Worm (Caenorhabditis elegans) whole organism, late embryonic: ENCODE measurements around the gene acs-20.

ENCODE experiments used
- K02D7.2 ChIP-seq: sonication (generic microtip); optimal IDR thresholded peaks from 2 replicates; lab custom pipeline; 2017; ENCODE audit warnings: mild to moderate bottlenecking, missing genetic modification characterization, missing compliant biosample characterization
- ama-1 ChIP-seq: fragments of 150-350 bp; optimal IDR thresholded peaks from 2 replicates; lab custom pipeline; 2014
- ceh-19 ChIP-seq: fragments of 200-800 bp; sonication (Bioruptor generic); optimal IDR thresholded peaks from 2 replicates; lab custom pipeline; 2018; ENCODE audit warnings: mild to moderate bottlenecking, missing genetic modification characterization, missing compliant biosample characterization
- ceh-2 ChIP-seq: sonication (generic microtip); optimal IDR thresholded peaks from 2 replicates; lab custom pipeline; 2016; ENCODE audit warnings: missing genotype, missing genetic modification characterization, missing compliant biosample characterization
- ceh-24 ChIP-seq: sonication (generic microtip); optimal IDR thresholded peaks from 2 replicates; lab custom pipeline; 2016; ENCODE audit warnings: mild to moderate bottlenecking, missing genetic modification characterization, missing compliant biosample characterization
- ceh-34 ChIP-seq: sonication (generic microtip); optimal IDR thresholded peaks from 2 replicates; lab custom pipeline; 2016; ENCODE audit warnings: mild to moderate bottlenecking, missing genetic modification characterization, missing compliant biosample characterization
- ceh-48 ChIP-seq: sonication (generic microtip); optimal IDR thresholded peaks from 2 replicates; lab custom pipeline; 2016; ENCODE audit warnings: missing genetic modification characterization, inconsistent platforms, missing compliant biosample characterization
- ceh-6 ChIP-seq: fragments of 200-800 bp; sonication (Bioruptor generic); optimal IDR thresholded peaks from 2 replicates; lab custom pipeline; 2018; ENCODE audit warnings: mild to moderate bottlenecking, missing genetic modification characterization, missing compliant biosample characterization
- ceh-9 ChIP-seq: sonication (generic microtip); optimal IDR thresholded peaks from 2 replicates; lab custom pipeline; 2016; ENCODE audit warnings: mild to moderate bottlenecking, missing genetic modification characterization, inconsistent platforms, missing compliant biosample characterization
- che-1 ChIP-seq: sonication (generic microtip); optimal IDR thresholded peaks from 2 replicates; lab custom pipeline; 2016; ENCODE audit warnings: mild to moderate bottlenecking, missing genetic modification characterization, missing compliant biosample characterization
- elt-2 ChIP-seq: sonication (generic microtip); optimal IDR thresholded peaks from 2 replicates; lab custom pipeline; 2016; ENCODE audit warnings: missing genetic modification reagents, missing genetic modification characterization, missing compliant biosample characterization
- elt-4 ChIP-seq: sonication (generic microtip); optimal IDR thresholded peaks from 2 replicates; lab custom pipeline; 2016; ENCODE audit warnings: missing genetic modification characterization, missing compliant biosample characterization
- ets-4 ChIP-seq: sonication (generic microtip); optimal IDR thresholded peaks from 2 replicates; lab custom pipeline; 2016; ENCODE audit warnings: missing genetic modification characterization, missing compliant biosample characterization
- eyg-1 ChIP-seq: sonication (generic microtip); optimal IDR thresholded peaks from 2 replicates; lab custom pipeline; 2016; ENCODE audit warnings: missing genotype, missing genetic modification characterization, missing compliant biosample characterization
- fax-1 ChIP-seq: sonication (generic microtip); optimal IDR thresholded peaks from 2 replicates; lab custom pipeline; 2016; ENCODE audit warnings: missing genotype, missing genetic modification characterization, missing compliant biosample characterization
- gmeb-2 ChIP-seq: sonication (generic microtip); optimal IDR thresholded peaks from 2 replicates; lab custom pipeline; 2016; ENCODE audit warnings: missing genetic modification characterization, inconsistent platforms, missing compliant biosample characterization
- hlh-6 ChIP-seq: sonication (generic microtip); optimal IDR thresholded peaks from 2 replicates; lab custom pipeline; 2016; ENCODE audit warnings: missing genotype, missing genetic modification characterization, missing compliant biosample characterization
- lim-6 ChIP-seq: sonication (generic microtip); optimal IDR thresholded peaks from 2 replicates; lab custom pipeline; 2016; ENCODE audit warnings: missing genetic modification characterization, missing compliant biosample characterization
- lin-11 ChIP-seq: fragments of 200-800 bp; sonication (Bioruptor generic); optimal IDR thresholded peaks from 2 replicates; lab custom pipeline; 2018; ENCODE audit warnings: mild to moderate bottlenecking, missing genetic modification characterization, missing compliant biosample characterization
- madf-2 ChIP-seq: sonication (generic microtip); optimal IDR thresholded peaks from 2 replicates; lab custom pipeline; 2017; ENCODE audit warnings: missing genetic modification characterization, missing compliant biosample characterization
- mec-3 ChIP-seq: sonication (generic microtip); optimal IDR thresholded peaks from 2 replicates; lab custom pipeline; 2016; ENCODE audit warnings: borderline replicate concordance, missing genetic modification characterization, missing compliant biosample characterization
- nhr-11 ChIP-seq: fragments of 150-350 bp; optimal IDR thresholded peaks from 2 replicates; lab custom pipeline; 2014; ENCODE audit warnings: missing biosample characterization, missing genetic modification characterization
- odd-2 ChIP-seq: sonication (generic microtip); optimal IDR thresholded peaks from 2 replicates; lab custom pipeline; 2017; ENCODE audit warnings: antibody characterized with exemption, mild to moderate bottlenecking, missing genetic modification characterization, missing compliant biosample characterization
- pax-1 ChIP-seq: fragments of 150-350 bp; optimal IDR thresholded peaks from 2 replicates; lab custom pipeline; 2014; ENCODE audit warnings: missing biosample characterization, missing genetic modification characterization
- pha-4 ChIP-seq: fragments of 150-350 bp; optimal IDR thresholded peaks from 2 replicates; lab custom pipeline; 2018; ENCODE audit warnings: missing biosample characterization, missing genetic modification reagents, missing genetic modification characterization
- pros-1 ChIP-seq: fragments of 150-350 bp; optimal IDR thresholded peaks from 2 replicates; lab custom pipeline; 2014; ENCODE audit warnings: missing biosample characterization, missing genetic modification reagents, missing genetic modification characterization
- ref-2 ChIP-seq: sonication (generic microtip); optimal IDR thresholded peaks from 2 replicates; lab custom pipeline; 2016; ENCODE audit warnings: missing genetic modification characterization, missing compliant biosample characterization
- rnt-1 ChIP-seq: sonication (generic microtip); optimal IDR thresholded peaks from 2 replicates; lab custom pipeline; 2016; ENCODE audit warnings: missing genetic modification characterization, missing compliant biosample characterization
- sdc-2 ChIP-seq: sonication (generic microtip); optimal IDR thresholded peaks from 2 replicates; lab custom pipeline; 2016; ENCODE audit warnings: missing genotype, missing genetic modification characterization, missing compliant biosample characterization
- sox-4 ChIP-seq: sonication (generic microtip); optimal IDR thresholded peaks from 2 replicates; lab custom pipeline; 2017; ENCODE audit warnings: mild to moderate bottlenecking, missing genetic modification characterization, inconsistent platforms, missing compliant biosample characterization
- syd-9 ChIP-seq: sonication (generic microtip); optimal IDR thresholded peaks from 2 replicates; lab custom pipeline; 2016; ENCODE audit warnings: mild to moderate bottlenecking, missing genetic modification characterization, moderate library complexity, missing compliant biosample characterization
- ttx-3 ChIP-seq: sonication (generic microtip); optimal IDR thresholded peaks from 2 replicates; lab custom pipeline; 2016; ENCODE audit warnings: missing genetic modification reagents, missing genetic modification characterization, missing compliant biosample characterization
- zip-5 ChIP-seq: sonication (generic microtip); optimal IDR thresholded peaks from 2 replicates; lab custom pipeline; 2016; ENCODE audit warnings: missing genetic modification characterization, missing compliant biosample characterization
- ztf-16 ChIP-seq: sonication (generic microtip); optimal IDR thresholded peaks from 2 replicates; lab custom pipeline; 2017; ENCODE audit warnings: missing genetic modification characterization, missing compliant biosample characterization

acs-20 gene

ce11 chrIV:12398437-12398836 lies at the start of gene acs-20:
acs-20 (minus strand) TSS chrIV:12398706.
- TF ChIP-seq sdc-2 (tag; lab: Kevin White, UChicago) (no peak), odd-2 (tag; lab: Kevin White, UChicago) (no peak), ttx-3 (tag; lab: Kevin White, UChicago) (no peak), ztf-16 (tag; lab: Kevin White, UChicago) (no peak), pha-4 (tag; lab: Kevin White, UChicago) (no peak)
- TF ChIP-seq, all 69 proteins: peak for 0

- TF ChIP-seq zip-5 (tag; lab: Kevin White, UChicago) = no peak
- no peak for TF ChIP-seq pros-1
- no peak for TF ChIP-seq ceh-9 (tag; lab: Kevin White, UChicago)
- no peak for TF ChIP-seq ets-4 (tag; lab: Kevin White, UChicago)
- TF ChIP-seq gmeb-2 (tag; lab: Kevin White, UChicago) = no peak
- TF ChIP-seq eyg-1 (tag; lab: Kevin White, UChicago) = no peak
- no peak for TF ChIP-seq ceh-6 (GFP tag; lab: Kevin White, UChicago)
- no peak for TF ChIP-seq K02D7.2 (tag; lab: Kevin White, UChicago)
- no peak for TF ChIP-seq lin-11
- no peak for TF ChIP-seq ceh-2 (tag; lab: Kevin White, UChicago)
Measured at ce11 chrIV:12445463-12445934, 47.0 kb upstream of the acs-20 start, which contains the start of gene C25G4.3. C25G4.3 (minus strand) TSS chrIV:12445884.

- no peak for TF ChIP-seq elt-2 (tag; lab: Kevin White, UChicago)
- no peak for TF ChIP-seq mec-3 (tag; lab: Kevin White, UChicago)
- no peak for TF ChIP-seq syd-9
- no peak for TF ChIP-seq madf-2 (tag; lab: Kevin White, UChicago)
- TF ChIP-seq sox-4 (tag; lab: Kevin White, UChicago) = no peak
- TF ChIP-seq ama-1 = no peak
- no peak for TF ChIP-seq sdc-2 (tag; lab: Kevin White, UChicago)
- TF ChIP-seq, all 69 proteins: peak for 0
Measured at ce11 chrIV:12443936-12444335, 45.4 kb upstream of the acs-20 start, which contains the start of gene C25G4.2. C25G4.2 (minus strand) TSS chrIV:12444035.

DNA sequence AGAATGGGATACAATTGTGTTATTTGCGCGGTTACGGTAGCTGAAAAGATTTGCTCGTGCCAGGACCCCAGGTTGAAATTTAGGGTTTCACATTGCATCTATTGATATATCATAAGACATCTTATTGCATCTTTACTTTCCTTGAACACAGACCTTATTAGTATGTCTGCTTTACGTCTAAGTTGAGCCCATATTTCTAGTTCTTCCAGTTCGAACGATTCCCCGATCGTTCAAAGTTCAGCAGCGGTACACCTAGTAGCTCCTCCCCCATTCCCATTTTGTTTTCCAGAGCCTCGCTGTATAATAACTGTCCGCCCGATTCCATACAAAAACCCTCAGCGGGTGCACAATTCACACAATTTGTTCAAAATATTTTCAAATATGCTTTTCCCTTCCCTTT lies 43.2 kb upstream of the acs-20 start, which contains the start of gene C25G4.17:
Gene C25G4.17, plus strand, starts transcription at position 301 of the 400 bp plus-strand sequence.
- TF ChIP-seq elt-2 (tag; lab: Kevin White, UChicago) (no peak), ceh-6 (GFP tag; lab: Kevin White, UChicago) (no peak), ceh-24 (no peak), ref-2 (no peak), rnt-1 (no peak), syd-9 (no peak), ceh-48 (no peak), ets-4 (tag; lab: Kevin White, UChicago) (no peak), nhr-11 (tag; lab: Kevin White, UChicago) (no peak), ceh-19 (no peak), lin-11 (no peak), hlh-6 (tag; lab: Kevin White, UChicago) (no peak), lim-6 (no peak)

- TF ChIP-seq odd-2 (tag; lab: Kevin White, UChicago) = no peak
- TF ChIP-seq ceh-34 (tag; lab: Kevin White, UChicago) = no peak
Measured at ce11 chrIV:12438359-12438758, 39.9 kb upstream of the acs-20 start, which contains the start of gene clec-185. clec-185 (plus strand) TSS chrIV:12438659.

DNA sequence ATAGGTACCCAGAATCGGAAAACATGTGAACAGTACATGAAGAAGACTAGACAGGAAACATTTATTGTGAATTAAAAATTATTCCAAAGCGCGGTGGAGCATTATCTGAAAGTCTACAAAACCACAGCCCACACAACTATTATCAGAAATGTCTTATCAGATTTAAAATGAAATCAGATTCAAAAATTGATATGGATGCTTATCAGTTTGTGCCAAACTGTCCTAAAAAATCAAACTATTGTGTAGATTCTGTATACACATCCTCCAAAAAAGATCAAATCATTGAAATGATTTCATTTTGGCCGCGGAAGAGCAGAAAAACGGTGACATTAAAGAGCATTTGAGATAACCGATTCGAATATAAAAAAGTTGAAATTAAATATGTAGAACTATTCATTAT lies 36.9 kb upstream of the acs-20 start, which contains the start of gene irg-4:
Gene irg-4, plus strand, starts transcription at position 392 of the 400 bp plus-strand sequence.
- TF ChIP-seq elt-2 (tag; lab: Kevin White, UChicago) (peak; percentile 77), fax-1 (tag; lab: Kevin White, UChicago) (no peak), pax-1 (tag; lab: Kevin White, UChicago) (no peak), elt-4 (no peak), che-1 (no peak)
- TF ChIP-seq, all 69 proteins: peak for 1
